Worm (Caenorhabditis elegans) whole organism, midembryonic: Measurements from ENCODE around the gene F07A11.4.

Experiments used
- flt-1 ChIP-seq: fragments of 200-800 bp; sonication (Bioruptor generic); IDR thresholded peaks from 2 replicates; pipeline ENCODE4 v1.3.6; 2022; ENCODE audit warnings: missing genetic modification characterization, missing compliant biosample characterization
- klf-2 ChIP-seq: fragments of 200-800 bp; sonication (Bioruptor generic); conservative IDR thresholded peaks from 2 replicates; pipeline ENCODE4 v1.3.6; 2022; ENCODE audit warnings: missing genetic modification reagents, missing genetic modification characterization, missing compliant biosample characterization
- med-1 ChIP-seq: sonication (generic microtip); optimal IDR thresholded peaks from 2 replicates; lab custom pipeline; 2017; ENCODE audit warnings: missing genetic modification characterization, mild to moderate bottlenecking, missing compliant biosample characterization, antibody characterized with exemption, missing genetic modification reagents; ENCODE audit not compliant: insufficient read depth
- tab-1 ChIP-seq: fragments of 200-800 bp; sonication (Bioruptor generic); IDR thresholded peaks from 2 replicates; pipeline ENCODE4 v1.3.6; 2022; ENCODE audit warnings: missing genetic modification characterization, missing compliant biosample characterization
- ztf-29 ChIP-seq: fragments of 200-800 bp; sonication (Bioruptor generic); IDR thresholded peaks from 2 replicates; pipeline ENCODE4 v1.3.6; 2022; ENCODE audit warnings: missing genetic modification reagents, missing genetic modification characterization, missing compliant biosample characterization

- TF ChIP-seq tab-1 (GFP tag; lab: Robert Waterston, UW) = 0 out of 2 replicates have a peak, but pooled peaks have one; percentile 41
- peak; percentile 49; the same call in 1 of the 2 replicates for TF ChIP-seq flt-1 (GFP tag; lab: Robert Waterston, UW)
- no peak for TF ChIP-seq klf-2 (GFP tag; lab: Robert Waterston, UW)
- no peak; the same call in 1 of the 2 replicates for TF ChIP-seq ztf-29 (GFP tag; lab: Robert Waterston, UW)
- TF ChIP-seq med-1 (GFP tag; lab: Kevin White, UChicago) = no peak
These were observed 34.9 kb downstream of the F07A11.4 start for ce11 chrII:11635745-11636161.
